Worm (Caenorhabditis elegans) whole organism, L1 larva: ENCODE measurements around the gene F53H2.3.
A peak's percentile ranks its signal among the peaks of the same experiment; 100 is the strongest.

Source experiments
- C34B4.2 ChIP-seq: sonication (generic microtip); optimal IDR thresholded peaks from 2 replicates; lab custom pipeline; 2017; ENCODE audit warnings: mild to moderate bottlenecking, missing genetic modification characterization, missing compliant biosample characterization
- F16B12.6 ChIP-seq: fragments of 150-350 bp; optimal IDR thresholded peaks from 2 replicates; lab custom pipeline; 2014; ENCODE audit warnings: missing biosample characterization, missing genetic modification characterization
- Y116A8C.19 ChIP-seq: sonication (generic microtip); optimal IDR thresholded peaks from 2 replicates; lab custom pipeline; 2016; ENCODE audit warnings: missing compliant biosample characterization, missing genetic modification characterization, borderline replicate concordance
- aha-1 ChIP-seq: fragments of 150-350 bp; optimal IDR thresholded peaks from 2 replicates; lab custom pipeline; 2014; ENCODE audit warnings: missing biosample characterization, missing genetic modification characterization
- alr-1 ChIP-seq: fragments of 200-800 bp; sonication (Bioruptor generic); optimal IDR thresholded peaks from 2 replicates; lab custom pipeline; 2018; ENCODE audit warnings: borderline replicate concordance, mild to moderate bottlenecking, missing genetic modification characterization, missing compliant biosample characterization
- aly-2 ChIP-seq: fragments of 150-350 bp; optimal IDR thresholded peaks from 2 replicates; lab custom pipeline; 2014; ENCODE audit warnings: missing biosample characterization, missing genetic modification characterization
- blmp-1 ChIP-seq: fragments of 150-350 bp; optimal IDR thresholded peaks from 2 replicates; lab custom pipeline; 2014; ENCODE audit warnings: missing biosample characterization, missing genetic modification characterization
- ceh-63 ChIP-seq: fragments of 200-800 bp; sonication (Bioruptor generic); optimal IDR thresholded peaks from 2 replicates; lab custom pipeline; 2018; ENCODE audit warnings: mild to moderate bottlenecking, missing genetic modification characterization, missing compliant biosample characterization
- ceh-8 ChIP-seq: fragments of 200-800 bp; sonication (Bioruptor generic); optimal IDR thresholded peaks from 2 replicates; lab custom pipeline; 2018; ENCODE audit warnings: mild to moderate bottlenecking, missing genetic modification characterization, moderate library complexity, missing compliant biosample characterization
- ceh-82 ChIP-seq, 3 experiments: fragments of 150-350 bp in 1 of 3; sonication (generic microtip) in 2 of 3; optimal IDR thresholded peaks; 2 replicates each; lab custom pipeline; 2014 to 2017; ENCODE audit warnings: missing biosample characterization in 3 of 3, missing genetic modification characterization in 3 of 3
- ces-1 ChIP-seq: fragments of 150-350 bp; optimal IDR thresholded peaks from 2 replicates; lab custom pipeline; 2014; ENCODE audit warnings: missing biosample characterization, missing genetic modification reagents, missing genetic modification characterization
- dpl-1 ChIP-seq, 3 experiments: fragments of 150-350 bp in 2 of 3; sonication (generic microtip) in 1 of 3; optimal IDR thresholded peaks; 2 replicates each; lab custom pipeline; 2014 to 2017; ENCODE audit warnings: missing biosample characterization in 3 of 3, missing genetic modification characterization in 3 of 3, missing genetic modification reagents in 3 of 3
- efl-1 ChIP-seq, 4 experiments: fragments of 150-350 bp; optimal IDR thresholded peaks in 3 of 4; peaks in 1 of 4; 1 replicate in 1 of 4; 2 replicates in 3 of 4; lab custom pipeline; 2014; ENCODE audit warnings: missing biosample characterization in 2 of 4, missing genetic modification characterization in 2 of 4, missing genetic modification reagents in 2 of 4
- efl-3 ChIP-seq: fragments of 200-800 bp; sonication (Bioruptor generic); optimal IDR thresholded peaks from 2 replicates; lab custom pipeline; 2018; ENCODE audit warnings: mild to moderate bottlenecking, missing genetic modification characterization, missing compliant biosample characterization
- egl-27 ChIP-seq, 2 experiments: fragments of 150-350 bp in 1 of 2; sonication (generic microtip); optimal IDR thresholded peaks; 3 replicates each; lab custom pipeline; 2017 to 2018; ENCODE audit warnings: missing biosample characterization in 2 of 2, missing genetic modification characterization in 2 of 2, missing genetic modification reagents in 2 of 2
- elt-2 ChIP-seq: sonication (generic microtip); optimal IDR thresholded peaks from 2 replicates; lab custom pipeline; 2016; ENCODE audit warnings: missing genetic modification characterization, mild to moderate bottlenecking, inconsistent platforms, missing compliant biosample characterization, missing genetic modification reagents
- elt-3 ChIP-seq, 6 experiments: fragments of 150-350 bp in 1 of 6; sonication (generic microtip); optimal IDR thresholded peaks; 2 replicates each; lab custom pipeline; 2017 to 2018; ENCODE audit warnings: missing biosample characterization in 6 of 6, missing genetic modification characterization in 6 of 6, inconsistent platforms in 1 of 6
- fkh-4 ChIP-seq: sonication (generic microtip); optimal IDR thresholded peaks from 2 replicates; lab custom pipeline; 2016; ENCODE audit warnings: missing compliant biosample characterization, missing genetic modification characterization, borderline replicate concordance
- fkh-8 ChIP-seq: sonication (generic microtip); optimal IDR thresholded peaks from 2 replicates; lab custom pipeline; 2016; ENCODE audit warnings: mild to moderate bottlenecking, missing genetic modification characterization, missing compliant biosample characterization
- jun-1 ChIP-seq: fragments of 150-350 bp; optimal IDR thresholded peaks from 2 replicates; lab custom pipeline; 2014; ENCODE audit warnings: missing biosample characterization, missing genetic modification reagents, missing genetic modification characterization
- lin-14 ChIP-seq: fragments of 200-800 bp; sonication (Bioruptor generic); optimal IDR thresholded peaks from 2 replicates; lab custom pipeline; 2018; ENCODE audit warnings: mild to moderate bottlenecking, missing genetic modification characterization, moderate library complexity, missing compliant biosample characterization
- lin-15B ChIP-seq: fragments of 150-350 bp; sonication (generic microtip); optimal IDR thresholded peaks from 3 replicates; lab custom pipeline; 2014; ENCODE audit warnings: missing biosample characterization, missing genetic modification characterization
- lin-35 ChIP-seq, 2 experiments: fragments of 150-350 bp; optimal IDR thresholded peaks; 2 replicates each; lab custom pipeline; 2014; ENCODE audit warnings: missing biosample characterization in 2 of 2, missing genetic modification characterization in 2 of 2, missing genetic modification reagents in 2 of 2
- lin-39 ChIP-seq: fragments of 150-350 bp; optimal IDR thresholded peaks from 2 replicates; lab custom pipeline; 2014; ENCODE audit warnings: missing biosample characterization, missing genetic modification reagents, missing genetic modification characterization
- lir-3 ChIP-seq: sonication (generic microtip); optimal IDR thresholded peaks from 2 replicates; lab custom pipeline; 2016; ENCODE audit warnings: mild to moderate bottlenecking, missing genetic modification characterization, moderate library complexity, missing compliant biosample characterization; ENCODE audit not compliant: poor library complexity
- mep-1 ChIP-seq: fragments of 150-350 bp; optimal IDR thresholded peaks from 2 replicates; lab custom pipeline; 2014; ENCODE audit warnings: missing biosample characterization, missing genetic modification characterization
- nhr-19 ChIP-seq: fragments of 200-800 bp; sonication (Bioruptor generic); conservative IDR thresholded peaks from 2 replicates; pipeline ENCODE4 v1.3.6; 2022; ENCODE audit warnings: missing genetic modification characterization, missing compliant biosample characterization
- nhr-237 ChIP-seq: fragments of 150-350 bp; optimal IDR thresholded peaks from 2 replicates; lab custom pipeline; 2014; ENCODE audit warnings: missing biosample characterization, missing genetic modification characterization
- nhr-47 ChIP-seq: sonication (generic microtip); optimal IDR thresholded peaks from 2 replicates; lab custom pipeline; 2016; ENCODE audit warnings: mild to moderate bottlenecking, missing genetic modification characterization, moderate library complexity, missing compliant biosample characterization
- nhr-85 ChIP-seq: sonication (generic microtip); peaks from one replicate; lab custom pipeline; 2016; ENCODE audit warnings: missing genetic modification characterization, inconsistent platforms, missing compliant biosample characterization
- pax-3 ChIP-seq: fragments of 200-800 bp; sonication (Bioruptor generic); optimal IDR thresholded peaks from 2 replicates; lab custom pipeline; 2018; ENCODE audit warnings: mild to moderate bottlenecking, missing genetic modification characterization, moderate library complexity, missing compliant biosample characterization
- rnt-1 ChIP-seq: sonication (generic microtip); optimal IDR thresholded peaks from 2 replicates; lab custom pipeline; 2016; ENCODE audit warnings: mild to moderate bottlenecking, missing genetic modification characterization, moderate library complexity, missing compliant biosample characterization
- sup-37 ChIP-seq: fragments of 200-800 bp; sonication (Bioruptor generic); optimal IDR thresholded peaks from 2 replicates; lab custom pipeline; 2018; ENCODE audit warnings: mild to moderate bottlenecking, missing genetic modification characterization, missing compliant biosample characterization
- swsn-7 ChIP-seq: sonication (generic microtip); optimal IDR thresholded peaks from 2 replicates; lab custom pipeline; 2016; ENCODE audit warnings: missing genetic modification characterization, missing compliant biosample characterization
- tbx-2 ChIP-seq: sonication (generic microtip); optimal IDR thresholded peaks from 2 replicates; lab custom pipeline; 2016; ENCODE audit warnings: missing genetic modification characterization, missing compliant biosample characterization
- unc-130 ChIP-seq: fragments of 150-350 bp; optimal IDR thresholded peaks from 2 replicates; lab custom pipeline; 2017; ENCODE audit warnings: missing biosample characterization, missing genetic modification characterization, inconsistent platforms
- unc-62 ChIP-seq: fragments of 150-350 bp; optimal IDR thresholded peaks from 2 replicates; lab custom pipeline; 2014; ENCODE audit warnings: missing biosample characterization, missing genetic modification reagents, missing genetic modification characterization
- vab-15 ChIP-seq: sonication (generic microtip); optimal IDR thresholded peaks from 2 replicates; lab custom pipeline; 2017; ENCODE audit warnings: missing genotype, mild to moderate bottlenecking, missing genetic modification characterization, missing compliant biosample characterization
- xbp-1 ChIP-seq: sonication (generic microtip); optimal IDR thresholded peaks from 2 replicates; lab custom pipeline; 2016; ENCODE audit warnings: missing genetic modification characterization, missing compliant biosample characterization
- zip-4 ChIP-seq: fragments of 200-800 bp; sonication (Bioruptor generic); optimal IDR thresholded peaks from 2 replicates; lab custom pipeline; 2018; ENCODE audit warnings: mild to moderate bottlenecking, missing genetic modification characterization, moderate library complexity, missing compliant biosample characterization
- ztf-11 ChIP-seq, 2 experiments: sonication (generic microtip); optimal IDR thresholded peaks; 2 replicates each; lab custom pipeline; 2016 to 2017; ENCODE audit warnings: missing genetic modification characterization in 2 of 2, missing biosample characterization in 1 of 2, missing compliant biosample characterization in 1 of 2

F53H2.3 gene

ce11 chrV:20412225-20412624, 666 bp upstream of the F53H2.3 start:
- TF ChIP-seq elt-2 (tag; lab: Kevin White, UChicago) (peak; percentile 41), elt-3 (tag; optimal IDR thresholded peaks at IDR 0.05; lab: Kevin White, UChicago) (peak in 2 of 6 experiments; percentile 24 to 49), lin-35 (GFP tag; optimal IDR thresholded peaks at IDR 0.05; lab: Kevin White, UChicago) (peak in 1 of 2 experiments; percentile 33), efl-1 (optimal IDR thresholded peaks at IDR 0.05; lab: Kevin White, UChicago) (no peak), efl-1 (GFP tag; optimal IDR thresholded peaks at IDR 0.05 in 1 of 2; lab: Kevin White, UChicago) (peak in 1 of 2 experiments; percentile 88), blmp-1 (tag; lab: Kevin White, UChicago) (peak; percentile 54), aha-1 (tag; lab: Kevin White, UChicago) (no peak)

ce11 chrV:20410285-20410684, 1.3 kb downstream of the F53H2.3 start:
- TF ChIP-seq fkh-8 (tag; lab: Kevin White, UChicago) (no peak), fkh-4 (no peak), ztf-11 (tag; optimal IDR thresholded peaks at IDR 0.05; lab: Kevin White, UChicago) (no peak), efl-3 (no peak), efl-1 (optimal IDR thresholded peaks at IDR 0.05; lab: Kevin White, UChicago) (no peak), efl-1 (GFP tag; optimal IDR thresholded peaks at IDR 0.05 in 1 of 2; lab: Kevin White, UChicago) (peak in 1 of 2 experiments; percentile 86), mep-1 (tag; lab: Kevin White, UChicago) (no peak)
- TF ChIP-seq, all 84 proteins: peak for 1

- no peak for TF ChIP-seq unc-62 (GFP tag; lab: Kevin White, UChicago)
- no peak for TF ChIP-seq zip-4 (GFP tag; lab: Kevin White, UChicago)
- no peak for TF ChIP-seq C34B4.2 (tag; lab: Kevin White, UChicago)
- no peak for TF ChIP-seq ztf-11 (tag; optimal IDR thresholded peaks at IDR 0.05; lab: Kevin White, UChicago)
- TF ChIP-seq alr-1 (tag; lab: Kevin White, UChicago), result no peak
- TF ChIP-seq blmp-1 (tag; lab: Kevin White, UChicago), result no peak
- TF ChIP-seq unc-130 (tag; lab: Kevin White, UChicago), result no peak
- no peak for TF ChIP-seq lin-15B (tag; lab: Kevin White, UChicago)
Measured at ce11 chrV:20409016-20409415, 2.5 kb downstream of the F53H2.3 start.

ce11 chrV:20406817-20407216, 4.7 kb downstream of the F53H2.3 start:
- TF ChIP-seq egl-27 (tag; optimal IDR thresholded peaks at IDR 0.05; lab: Kevin White, UChicago), result no peak
- TF ChIP-seq efl-1 (optimal IDR thresholded peaks at IDR 0.05; lab: Kevin White, UChicago), result no peak
- peak in 1 of 2 experiments; percentile 63 for TF ChIP-seq efl-1 (GFP tag; optimal IDR thresholded peaks at IDR 0.05 in 1 of 2; lab: Kevin White, UChicago)

- TF ChIP-seq dpl-1 (GFP tag; optimal IDR thresholded peaks at IDR 0.05; lab: Kevin White, UChicago) (no peak), tbx-2 (tag; lab: Kevin White, UChicago) (no peak), pax-3 (tag; lab: Kevin White, UChicago) (peak; percentile 51), vab-15 (no peak), ceh-63 (GFP tag; lab: Kevin White, UChicago) (no peak), ceh-8 (GFP tag; lab: Kevin White, UChicago) (no peak), lin-14 (GFP tag; lab: Kevin White, UChicago) (peak; percentile 46), aly-2 (tag; lab: Kevin White, UChicago) (no peak), ceh-82 (tag; optimal IDR thresholded peaks at IDR 0.05; lab: Kevin White, UChicago) (no peak), F16B12.6 (tag; lab: Kevin White, UChicago) (no peak), nhr-237 (no peak), sup-37 (GFP tag; lab: Kevin White, UChicago) (no peak), xbp-1 (tag; lab: Kevin White, UChicago) (no peak), efl-3 (no peak), lin-39 (tag; lab: Kevin White, UChicago) (no peak), nhr-47 (tag; lab: Kevin White, UChicago) (peak; percentile 84), ces-1 (no peak), nhr-85 (tag; lab: Kevin White, UChicago) (no peak), rnt-1 (no peak), Y116A8C.19 (no peak), efl-1 (optimal IDR thresholded peaks at IDR 0.05; lab: Kevin White, UChicago) (no peak), efl-1 (GFP tag; optimal IDR thresholded peaks at IDR 0.05 in 1 of 2; lab: Kevin White, UChicago) (no peak), swsn-7 (tag; lab: Kevin White, UChicago) (peak; percentile 37), lin-15B (tag; lab: Kevin White, UChicago) (no peak), jun-1 (tag; lab: Kevin White, UChicago) (no peak), ztf-11 (tag; optimal IDR thresholded peaks at IDR 0.05; lab: Kevin White, UChicago) (no peak), elt-2 (tag; lab: Kevin White, UChicago) (no peak), nhr-19 (GFP tag; lab: Robert Waterston, UW) (no peak), lir-3 (no peak)
Measured at ce11 chrV:20402842-20403241, 8.7 kb downstream of the F53H2.3 start.
